Fruit fly (Drosophila melanogaster): Measurements from ENCODE around the gene poe.

poe gene

dm6 chr2L:8042645-8043281 is 28.7 kb downstream of the poe start, which contains the start of gene RpL36A (continued):
- no peak for TF ChIP-seq CG16815 (GFP tag; optimal IDR thresholded peaks at IDR 0.05)
- no peak for TF ChIP-seq CG11093 (GFP tag; IDR thresholded peaks at IDR 0.05)
- TF ChIP-seq CG13296 (GFP tag; optimal IDR thresholded peaks at IDR 0.05), result peak; percentile 75
- TF ChIP-seq Hr3 (GFP tag; optimal IDR thresholded peaks at IDR 0.05), result no peak
- TF ChIP-seq scrt (GFP tag; optimal IDR thresholded peaks at IDR 0.05), result no peak
- no peak for TF ChIP-seq CG17612 (GFP tag; IDR thresholded peaks at IDR 0.05)
- peak; percentile 83 for TF ChIP-seq NfI (GFP tag; optimal IDR thresholded peaks at IDR 0.05)
- TF ChIP-seq CG2678 (tag; optimal IDR thresholded peaks at IDR 0.05), result no peak
- peak; percentile 29 for TF ChIP-seq salm (tag; optimal IDR thresholded peaks at IDR 0.05)
- TF ChIP-seq CG7987 (GFP tag; optimal IDR thresholded peaks at IDR 0.05), result peak; percentile 78
- no peak for TF ChIP-seq CG32767 (GFP tag; IDR thresholded peaks at IDR 0.05)
- TF ChIP-seq h (optimal IDR thresholded peaks at IDR 0.05), result no peak
- peak; percentile 46 for TF ChIP-seq CG11723 (GFP tag; optimal IDR thresholded peaks at IDR 0.05)
- peak; percentile 56 for TF ChIP-seq lilli (GFP tag; optimal IDR thresholded peaks at IDR 0.05)
- TF ChIP-seq bcd (GFP tag; optimal IDR thresholded peaks at IDR 0.05), result peak; percentile 58
- peak; percentile 90 for TF ChIP-seq CG3995 (GFP tag; optimal IDR thresholded peaks at IDR 0.05)
- TF ChIP-seq CG30431 (GFP tag; optimal IDR thresholded peaks at IDR 0.05), result no peak
- no peak for TF ChIP-seq zf30C (GFP tag; optimal IDR thresholded peaks at IDR 0.05)
- peak; percentile 92 for TF ChIP-seq BEAF-32 (GFP tag; optimal IDR thresholded peaks at IDR 0.05)
- TF ChIP-seq pita (GFP tag; optimal IDR thresholded peaks at IDR 0.05), result no peak
- no peak; the same call in 1 of the 2 replicates for TF ChIP-seq CG5953 (GFP tag; IDR thresholded peaks at IDR 0.05)
- TF ChIP-seq caup (GFP tag; optimal IDR thresholded peaks at IDR 0.05; ENCODE audit: severe bottlenecking), result peak; percentile 62
- TF ChIP-seq HLH54F (GFP tag; optimal IDR thresholded peaks at IDR 0.05), result peak; percentile 31
- no peak for TF ChIP-seq odd (GFP tag; optimal IDR thresholded peaks at IDR 0.05)
- TF ChIP-seq CG34224 (GFP tag; IDR thresholded peaks at IDR 0.05; ENCODE audit: partially characterized antibody), result peak; percentile 31
- TF ChIP-seq da (GFP tag; optimal IDR thresholded peaks at IDR 0.05), result peak; percentile 35
- peak; percentile 51 for TF ChIP-seq CG14441 (GFP tag; IDR thresholded peaks at IDR 0.05)
- TF ChIP-seq CG1602 (GFP tag; optimal IDR thresholded peaks at IDR 0.05), result peak; percentile 29
- no peak for TF ChIP-seq Jarid2 (GFP tag; optimal IDR thresholded peaks at IDR 0.05)
- TF ChIP-seq CG2199 (GFP tag; IDR thresholded peaks at IDR 0.05), result 0 out of 3 replicates have a peak, but pooled peaks have one; percentile 63
- no peak for TF ChIP-seq CG7556 (GFP tag; optimal IDR thresholded peaks at IDR 0.05)
- TF ChIP-seq sisA (GFP tag; IDR thresholded peaks at IDR 0.05), result no peak
- TF ChIP-seq jigr1 (GFP tag; IDR thresholded peaks at IDR 0.05), result no peak
- TF ChIP-seq HmgZ (tag; optimal IDR thresholded peaks at IDR 0.05), result peak; percentile 70
- peak; percentile 93 for TF ChIP-seq CG16813 (GFP tag; IDR thresholded peaks at IDR 0.05; ENCODE audit: partially characterized antibody)
- TF ChIP-seq Doc3 (GFP tag; IDR thresholded peaks at IDR 0.05; ENCODE audit: partially characterized antibody), result peak; percentile 70
- TF ChIP-seq Meics (GFP tag; optimal IDR thresholded peaks at IDR 0.05), result peak; percentile 70
- no peak for TF ChIP-seq Dfd (GFP tag; optimal IDR thresholded peaks at IDR 0.05)
- no peak for TF ChIP-seq eve (GFP tag; optimal IDR thresholded peaks at IDR 0.05)
- peak; percentile 47 for TF ChIP-seq zfh2 (GFP tag; optimal IDR thresholded peaks at IDR 0.05)
- TF ChIP-seq NC2β (GFP tag; optimal IDR thresholded peaks at IDR 0.05), result peak; percentile 98
- TF ChIP-seq GATAe (GFP tag; conservative IDR thresholded peaks at IDR 0.05), result 0 out of 2 replicates have a peak, but pooled peaks have one; percentile 13
- no peak for TF ChIP-seq CG17385 (GFP tag; optimal IDR thresholded peaks at IDR 0.05)
- TF ChIP-seq Hmr (GFP tag; optimal IDR thresholded peaks at IDR 0.05), result peak; percentile 78
- TF ChIP-seq zen2 (GFP tag; IDR thresholded peaks at IDR 0.05; ENCODE audit: partially characterized antibody), result peak; percentile 72
- TF ChIP-seq bbx (GFP tag; IDR thresholded peaks at IDR 0.05; ENCODE audit: partially characterized antibody), result peak; percentile 94
- no peak for TF ChIP-seq H15 (GFP tag; IDR thresholded peaks at IDR 0.05)
- TF ChIP-seq Doc2 (GFP tag; IDR thresholded peaks at IDR 0.05), result no peak
- TF ChIP-seq CG15011 (GFP tag; optimal IDR thresholded peaks at IDR 0.05), result no peak
- peak; percentile 43 for TF ChIP-seq org-1 (GFP tag; optimal IDR thresholded peaks at IDR 0.05)
